Worm (Caenorhabditis elegans) whole organism, L2 larva: ENCODE results near the gene saeg-2.

Experiments
- C34F6.9 ChIP-seq: fragments of 150-350 bp; optimal IDR thresholded peaks from 2 replicates; lab custom pipeline; 2014; ENCODE audit warnings: missing biosample characterization, missing genetic modification characterization
- F13H6.1 ChIP-seq: sonication (generic microtip); optimal IDR thresholded peaks from 2 replicates; lab custom pipeline; 2016; ENCODE audit warnings: missing genetic modification characterization, missing compliant biosample characterization
- R02D3.7 ChIP-seq: fragments of 150-350 bp; optimal IDR thresholded peaks from 2 replicates; lab custom pipeline; 2014; ENCODE audit warnings: missing biosample characterization, missing genetic modification characterization
- Y55F3AM.14 ChIP-seq: fragments of 200-800 bp; sonication (Bioruptor generic); optimal IDR thresholded peaks from 2 replicates; lab custom pipeline; 2018; ENCODE audit warnings: mild to moderate bottlenecking, missing genetic modification characterization, missing compliant biosample characterization
- ZK546.5 ChIP-seq: sonication (generic microtip); optimal IDR thresholded peaks from 2 replicates; lab custom pipeline; 2017; ENCODE audit warnings: missing biosample characterization, missing genetic modification characterization
- alr-1 ChIP-seq: fragments of 150-350 bp; optimal IDR thresholded peaks from 2 replicates; lab custom pipeline; 2014; ENCODE audit warnings: missing biosample characterization, missing genetic modification characterization
- aly-2 ChIP-seq: fragments of 150-350 bp; optimal IDR thresholded peaks from 2 replicates; lab custom pipeline; 2014; ENCODE audit warnings: missing biosample characterization, missing genetic modification characterization
- ama-1 ChIP-seq: fragments of 150-350 bp; optimal IDR thresholded peaks from 2 replicates; lab custom pipeline; 2018; ENCODE audit warnings: inconsistent platforms
- blmp-1 ChIP-seq: sonication (generic microtip); optimal IDR thresholded peaks from 2 replicates; lab custom pipeline; 2017; ENCODE audit warnings: missing genetic modification characterization, mild to moderate bottlenecking, missing compliant biosample characterization, antibody characterized with exemption, moderate library complexity; ENCODE audit not compliant: insufficient read depth
- ceh-16 ChIP-seq: fragments of 150-350 bp; optimal IDR thresholded peaks from 2 replicates; lab custom pipeline; 2014; ENCODE audit warnings: missing biosample characterization, missing genetic modification characterization
- ceh-82 ChIP-seq: fragments of 150-350 bp; optimal IDR thresholded peaks from 2 replicates; lab custom pipeline; 2014; ENCODE audit warnings: missing biosample characterization, missing genetic modification characterization
- crh-2 ChIP-seq: sonication (generic microtip); optimal IDR thresholded peaks from 2 replicates; lab custom pipeline; 2017; ENCODE audit warnings: missing biosample characterization, missing genetic modification characterization
- dmd-4 ChIP-seq: sonication (generic microtip); optimal IDR thresholded peaks from 2 replicates; lab custom pipeline; 2017; ENCODE audit warnings: missing biosample characterization, missing genetic modification characterization
- egl-27 ChIP-seq: sonication (generic microtip); optimal IDR thresholded peaks from 3 replicates; lab custom pipeline; 2017; ENCODE audit warnings: missing biosample characterization, missing genetic modification reagents, missing genetic modification characterization
- elt-1 ChIP-seq: fragments of 150-350 bp; optimal IDR thresholded peaks from 2 replicates; lab custom pipeline; 2014; ENCODE audit warnings: missing biosample characterization, missing genetic modification characterization
- elt-3 ChIP-seq: sonication (generic microtip); optimal IDR thresholded peaks from 2 replicates; lab custom pipeline; 2017; ENCODE audit warnings: missing biosample characterization, missing genetic modification characterization
- fos-1 ChIP-seq: fragments of 150-350 bp; optimal IDR thresholded peaks from 2 replicates; lab custom pipeline; 2014; ENCODE audit warnings: missing biosample characterization, missing genetic modification characterization
- gmeb-1 ChIP-seq: fragments of 150-350 bp; optimal IDR thresholded peaks from 2 replicates; lab custom pipeline; 2014; ENCODE audit warnings: missing biosample characterization, missing genetic modification characterization
- lin-11 ChIP-seq: fragments of 150-350 bp; sonication (generic microtip); optimal IDR thresholded peaks from 2 replicates; lab custom pipeline; 2014; ENCODE audit warnings: missing biosample characterization, missing genetic modification characterization, inconsistent platforms, mixed read lengths
- lin-13 ChIP-seq: fragments of 150-350 bp; optimal IDR thresholded peaks from 2 replicates; lab custom pipeline; 2014; ENCODE audit warnings: missing biosample characterization, missing genetic modification reagents, missing genetic modification characterization
- lin-39 ChIP-seq: fragments of 150-350 bp; optimal IDR thresholded peaks from 2 replicates; lab custom pipeline; 2014; ENCODE audit warnings: missing biosample characterization, missing genetic modification reagents, missing genetic modification characterization
- lsy-2 ChIP-seq, 2 experiments: fragments of 150-350 bp in 1 of 2; sonication (generic microtip) in 1 of 2; optimal IDR thresholded peaks; 2 replicates each; lab custom pipeline; 2014 to 2017; ENCODE audit warnings: missing biosample characterization in 2 of 2, missing genetic modification characterization in 2 of 2
- mab-5 ChIP-seq: fragments of 150-350 bp; optimal IDR thresholded peaks from 2 replicates; lab custom pipeline; 2014; ENCODE audit warnings: missing biosample characterization, missing genetic modification characterization
- mbf-1 ChIP-seq: sonication (generic microtip); optimal IDR thresholded peaks from 2 replicates; lab custom pipeline; 2017; ENCODE audit warnings: missing biosample characterization, missing genetic modification characterization
- mdl-1 ChIP-seq, 2 experiments: fragments of 150-350 bp in 1 of 2; sonication (generic microtip) in 1 of 2; optimal IDR thresholded peaks; 2 replicates each; lab custom pipeline; 2017; ENCODE audit warnings: missing biosample characterization in 2 of 2, missing genetic modification characterization in 2 of 2
- nhr-10 ChIP-seq: sonication (generic microtip); optimal IDR thresholded peaks from 2 replicates; lab custom pipeline; 2017; ENCODE audit warnings: missing biosample characterization, missing genetic modification characterization
- nhr-11 ChIP-seq: fragments of 150-350 bp; optimal IDR thresholded peaks from 2 replicates; lab custom pipeline; 2014; ENCODE audit warnings: missing biosample characterization, missing genetic modification characterization
- nhr-12 ChIP-seq: fragments of 150-350 bp; optimal IDR thresholded peaks from 2 replicates; lab custom pipeline; 2014; ENCODE audit warnings: missing biosample characterization, missing genetic modification characterization
- nhr-129 ChIP-seq: fragments of 150-350 bp; optimal IDR thresholded peaks from 2 replicates; lab custom pipeline; 2014; ENCODE audit warnings: missing biosample characterization, missing genetic modification characterization
- nhr-21 ChIP-seq: fragments of 150-350 bp; optimal IDR thresholded peaks from 2 replicates; lab custom pipeline; 2014; ENCODE audit warnings: missing biosample characterization, missing genetic modification characterization
- nhr-23 ChIP-seq: fragments of 150-350 bp; optimal IDR thresholded peaks from 2 replicates; lab custom pipeline; 2014; ENCODE audit warnings: missing biosample characterization, missing genetic modification reagents, missing genetic modification characterization
- nhr-237 ChIP-seq: fragments of 150-350 bp; optimal IDR thresholded peaks from 2 replicates; lab custom pipeline; 2014; ENCODE audit warnings: missing biosample characterization, missing genetic modification characterization
- nhr-25 ChIP-seq: fragments of 150-350 bp; sonication (generic microtip); optimal IDR thresholded peaks from 3 replicates; lab custom pipeline; 2014; ENCODE audit warnings: missing biosample characterization, missing genetic modification characterization
- nhr-6 ChIP-seq: fragments of 150-350 bp; optimal IDR thresholded peaks from 2 replicates; lab custom pipeline; 2014; ENCODE audit warnings: missing biosample characterization, missing genetic modification characterization
- nhr-77 ChIP-seq: fragments of 150-350 bp; optimal IDR thresholded peaks from 2 replicates; lab custom pipeline; 2014; ENCODE audit warnings: missing biosample characterization, missing genetic modification characterization
- peb-1 ChIP-seq: fragments of 150-350 bp; optimal IDR thresholded peaks from 2 replicates; lab custom pipeline; 2014; ENCODE audit warnings: missing biosample characterization, missing genetic modification characterization
- sem-4 ChIP-seq: fragments of 150-350 bp; optimal IDR thresholded peaks from 2 replicates; lab custom pipeline; 2014; ENCODE audit warnings: missing biosample characterization, missing genetic modification reagents, missing genetic modification characterization
- skn-1 ChIP-seq: sonication (generic microtip); optimal IDR thresholded peaks from 2 replicates; lab custom pipeline; 2017; ENCODE audit warnings: missing biosample characterization, missing genetic modification characterization
- sma-3 ChIP-seq: sonication (generic microtip); optimal IDR thresholded peaks from 2 replicates; lab custom pipeline; 2016; ENCODE audit warnings: missing genetic modification reagents, missing genetic modification characterization, missing compliant biosample characterization
- sma-9 ChIP-seq, 2 experiments: fragments of 150-350 bp in 1 of 2; sonication (generic microtip) in 1 of 2; optimal IDR thresholded peaks; 2 replicates each; lab custom pipeline; 2014 to 2016; ENCODE audit warnings: missing genetic modification characterization in 2 of 2, mild to moderate bottlenecking in 1 of 2, missing biosample characterization in 1 of 2, missing compliant biosample characterization in 1 of 2, missing genetic modification reagents in 1 of 2, moderate library complexity in 1 of 2
- snpc-4 ChIP-seq: fragments of 150-350 bp; optimal IDR thresholded peaks from 2 replicates; lab custom pipeline; 2014; ENCODE audit warnings: missing biosample characterization, missing genetic modification characterization
- unc-39 ChIP-seq: fragments of 150-350 bp; optimal IDR thresholded peaks from 2 replicates; lab custom pipeline; 2014; ENCODE audit warnings: missing biosample characterization, missing genetic modification characterization
- unc-55 ChIP-seq: fragments of 150-350 bp; sonication (generic microtip); optimal IDR thresholded peaks from 3 replicates; lab custom pipeline; 2014; ENCODE audit warnings: missing biosample characterization, missing genetic modification reagents, missing genetic modification characterization
- unc-62 ChIP-seq: fragments of 150-350 bp; optimal IDR thresholded peaks from 2 replicates; lab custom pipeline; 2014; ENCODE audit warnings: missing biosample characterization, missing genetic modification reagents, missing genetic modification characterization
- zag-1 ChIP-seq: fragments of 150-350 bp; optimal IDR thresholded peaks from 2 replicates; lab custom pipeline; 2014; ENCODE audit warnings: missing biosample characterization, missing genetic modification characterization
- ztf-1 ChIP-seq: fragments of 200-800 bp; sonication (Bioruptor generic); conservative IDR thresholded peaks from 2 replicates; pipeline ENCODE4 v1.3.6; 2022; ENCODE audit warnings: missing genetic modification characterization, missing compliant biosample characterization
- ztf-11 ChIP-seq: sonication (generic microtip); optimal IDR thresholded peaks from 2 replicates; lab custom pipeline; 2017; ENCODE audit warnings: missing biosample characterization, missing genetic modification characterization
- ztf-4 ChIP-seq: fragments of 150-350 bp; optimal IDR thresholded peaks from 2 replicates; lab custom pipeline; 2014; ENCODE audit warnings: missing biosample characterization, missing genetic modification characterization

The saeg-2 gene

DNA sequence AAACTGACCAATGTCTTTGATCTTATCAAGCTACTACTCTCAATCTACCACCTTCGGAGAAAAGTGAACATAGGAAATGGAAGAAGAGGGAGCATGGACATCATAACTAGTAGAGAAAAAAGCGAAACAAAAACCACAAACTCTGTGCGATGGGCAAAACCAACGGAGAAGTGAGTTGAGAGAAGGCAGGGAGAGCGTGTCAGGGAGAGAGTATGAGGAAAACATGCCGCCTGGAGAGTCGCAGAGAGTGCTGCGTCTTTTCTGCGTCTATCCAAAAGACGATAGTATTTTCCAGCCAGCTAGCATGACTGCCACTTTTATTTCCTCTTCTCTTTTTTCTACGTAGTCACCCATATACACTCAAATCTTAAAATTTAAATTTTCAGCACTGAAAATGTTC, at the start of gene saeg-2:
TSS of gene saeg-2 (plus strand) at position 381 of the 400 bp plus-strand sequence.
- TF ChIP-seq R02D3.7 (tag; lab: Kevin White, UChicago) (no peak), C34F6.9 (tag; lab: Kevin White, UChicago) (peak; percentile 54), sma-9 (GFP tag; optimal IDR thresholded peaks at IDR 0.05; lab: Kevin White, UChicago) (peak; percentile 35), sma-9 (tag; optimal IDR thresholded peaks at IDR 0.05; lab: Kevin White, UChicago) (no peak), unc-55 (GFP tag; lab: Kevin White, UChicago) (peak; percentile 72), Y55F3AM.14 (GFP tag; lab: Kevin White, UChicago) (no peak), aly-2 (no peak), nhr-11 (tag; lab: Kevin White, UChicago) (no peak), mdl-1 (tag; optimal IDR thresholded peaks at IDR 0.05; lab: Kevin White, UChicago) (peak in 1 of 2 experiments; percentile 28), gmeb-1 (peak; percentile 39), fos-1 (tag; lab: Kevin White, UChicago) (peak; percentile 64), F13H6.1 (peak; percentile 58), nhr-129 (tag; lab: Kevin White, UChicago) (peak; percentile 78), crh-2 (tag; lab: Kevin White, UChicago) (no peak), lsy-2 (tag; optimal IDR thresholded peaks at IDR 0.05; lab: Kevin White, UChicago) (peak; percentile 17 to 47)

DNA sequence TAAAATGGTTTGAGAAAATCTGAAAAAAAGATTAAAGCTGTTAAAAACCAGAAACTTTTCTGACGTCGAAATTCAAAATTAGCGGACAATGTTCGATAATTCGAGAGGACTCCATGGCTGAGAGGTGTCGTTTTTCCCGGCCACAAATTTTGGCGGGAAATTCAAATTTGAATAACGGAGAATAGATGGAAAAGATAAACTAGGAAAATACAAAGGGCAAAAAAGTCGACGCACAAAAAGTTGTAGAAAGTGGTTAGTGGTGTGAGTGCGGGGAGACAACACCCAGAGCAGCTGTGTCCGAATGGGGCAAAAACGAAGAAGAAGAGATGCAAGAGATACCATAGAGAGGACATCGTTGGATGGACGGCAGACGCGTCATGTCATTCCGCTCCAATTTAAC, 49.1 kb upstream of the saeg-2 start, which contains the start of gene cls-3:
TSS of gene cls-3 (minus strand) at position 19 of the 400 bp plus-strand sequence.
- TF ChIP-seq ceh-82 (tag; lab: Kevin White, UChicago) (no peak), egl-27 (tag; lab: Kevin White, UChicago) (no peak), F13H6.1 (peak; percentile 16), dmd-4 (tag; lab: Kevin White, UChicago) (no peak), nhr-21 (tag; lab: Kevin White, UChicago) (peak; percentile 9), C34F6.9 (tag; lab: Kevin White, UChicago) (peak; percentile 59), nhr-6 (peak; percentile 26), zag-1 (tag; lab: Kevin White, UChicago) (peak; percentile 7), elt-3 (tag; lab: Kevin White, UChicago) (no peak), ztf-4 (no peak), nhr-77 (tag; lab: Kevin White, UChicago) (no peak), snpc-4 (tag; lab: Kevin White, UChicago) (no peak), crh-2 (tag; lab: Kevin White, UChicago) (no peak), ceh-16 (tag; lab: Kevin White, UChicago) (no peak), lin-13 (GFP tag; lab: Kevin White, UChicago) (no peak), skn-1 (tag; lab: Kevin White, UChicago) (no peak), nhr-237 (tag; lab: Kevin White, UChicago) (no peak), peb-1 (tag; lab: Kevin White, UChicago) (no peak), lin-11 (tag; lab: Kevin White, UChicago) (no peak), sma-3 (GFP tag; lab: Kevin White, UChicago) (no peak), ama-1 (lab: Kevin White, UChicago) (no peak), alr-1 (no peak), unc-62 (GFP tag; lab: Kevin White, UChicago) (no peak), mdl-1 (tag; optimal IDR thresholded peaks at IDR 0.05; lab: Kevin White, UChicago) (no peak), mbf-1 (tag; lab: Kevin White, UChicago) (no peak), nhr-25 (no peak), gmeb-1 (peak; percentile 80), ztf-11 (no peak), sem-4 (no peak), mab-5 (tag; lab: Kevin White, UChicago) (no peak), blmp-1 (tag; lab: Kevin White, UChicago) (no peak), nhr-11 (tag; lab: Kevin White, UChicago) (no peak), nhr-10 (tag; lab: Kevin White, UChicago) (no peak), lin-39 (no peak), sma-9 (GFP tag; optimal IDR thresholded peaks at IDR 0.05; lab: Kevin White, UChicago) (peak; percentile 61), sma-9 (tag; optimal IDR thresholded peaks at IDR 0.05; lab: Kevin White, UChicago) (no peak), lsy-2 (tag; optimal IDR thresholded peaks at IDR 0.05; lab: Kevin White, UChicago) (peak in 1 of 2 experiments; percentile 82), fos-1 (tag; lab: Kevin White, UChicago) (no peak), unc-55 (GFP tag; lab: Kevin White, UChicago) (peak; percentile 47), nhr-129 (tag; lab: Kevin White, UChicago) (peak; percentile 36), elt-1 (tag; lab: Kevin White, UChicago) (no peak), ZK546.5 (tag; lab: Kevin White, UChicago) (no peak), nhr-23 (no peak), R02D3.7 (tag; lab: Kevin White, UChicago) (no peak), nhr-12 (tag; lab: Kevin White, UChicago) (no peak), unc-39 (tag; lab: Kevin White, UChicago) (no peak), Y55F3AM.14 (GFP tag; lab: Kevin White, UChicago) (no peak), aly-2 (no peak), ztf-1 (no peak)
